Fruit fly (Drosophila melanogaster) S2 (cell line): ENCODE data around the gene Doc2.

Source experiments
- CG8478 ChIP-seq: fragments of >200 bp; optimal IDR thresholded peaks from 2 replicates; lab custom pipeline; 2018
- CTCF ChIP-seq, 2 experiments: fragments of >200 bp; optimal IDR thresholded peaks; 2 replicates each; lab custom pipeline; 2018

DNA sequence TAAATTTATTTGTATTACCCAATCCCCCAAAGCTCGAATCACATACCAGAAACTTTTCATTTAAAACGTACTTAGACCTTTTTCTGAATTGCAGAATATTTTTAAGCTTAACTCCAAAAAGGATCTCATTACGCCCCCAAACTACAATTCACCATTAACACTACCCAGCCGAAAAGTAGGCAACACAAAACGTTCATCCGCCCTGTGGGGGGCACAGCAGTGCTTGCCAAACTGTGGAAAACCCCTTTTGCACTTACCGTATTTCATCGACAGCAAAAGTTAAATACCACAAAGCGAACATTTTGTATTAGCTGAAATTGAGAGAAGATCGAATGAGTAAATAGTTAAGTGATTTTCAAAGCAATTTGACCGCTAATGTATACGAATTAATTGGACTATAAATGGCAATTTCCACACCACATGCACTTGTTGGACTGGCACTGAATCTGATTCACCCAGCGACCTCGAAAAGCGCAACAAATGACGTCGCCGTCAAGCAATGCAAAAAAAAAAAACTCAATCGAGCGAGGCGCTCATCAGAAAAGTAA lies 45.2 kb upstream of the Doc2 start:
- TF ChIP-seq CG8478 (no peak), CTCF (optimal IDR thresholded peaks at IDR 0.05; lab: Kevin White, UChicago) (no peak)
